Worm (Caenorhabditis elegans) whole organism, young adult: ENCODE data around the gene msp-10.

Experiments
- F10E7.11 ChIP-seq: sonication (generic microtip); optimal IDR thresholded peaks from 2 replicates; lab custom pipeline; 2017; ENCODE audit warnings: mild to moderate bottlenecking, missing genetic modification characterization, moderate library complexity, missing compliant biosample characterization
- F23B12.7 ChIP-seq: sonication (generic microtip); optimal IDR thresholded peaks from 2 replicates; lab custom pipeline; 2017; ENCODE audit warnings: missing genetic modification characterization, mild to moderate bottlenecking, missing compliant biosample characterization, antibody characterized with exemption, moderate library complexity; ENCODE audit not compliant: insufficient read depth
- F33H1.4 ChIP-seq: fragments of 200-800 bp; sonication (Bioruptor generic); IDR thresholded peaks from 2 replicates; pipeline ENCODE4 v1.3.6; 2022; ENCODE audit warnings: missing genetic modification reagents, missing genetic modification characterization, missing compliant biosample characterization
- F37B4.10 ChIP-seq: fragments of 200-800 bp; sonication (Bioruptor generic); IDR thresholded peaks from 2 replicates; pipeline ENCODE4 v1.3.6; 2022; ENCODE audit warnings: missing genetic modification characterization, missing compliant biosample characterization
- F52B5.7 ChIP-seq: sonication (generic microtip); optimal IDR thresholded peaks from 2 replicates; lab custom pipeline; 2016; ENCODE audit warnings: mild to moderate bottlenecking, missing genetic modification characterization, missing compliant biosample characterization
- F55B11.4 ChIP-seq: sonication (generic microtip); optimal IDR thresholded peaks from 2 replicates; lab custom pipeline; 2016; ENCODE audit warnings: missing compliant biosample characterization, missing genetic modification characterization, borderline replicate concordance; ENCODE audit not compliant: insufficient read depth
- F57A8.1 ChIP-seq: fragments of 200-800 bp; sonication (Bioruptor generic); optimal IDR thresholded peaks from 2 replicates; lab custom pipeline; 2018; ENCODE audit warnings: mild to moderate bottlenecking, missing genetic modification characterization, moderate library complexity, missing compliant biosample characterization
- F57C9.4 ChIP-seq: sonication (generic microtip); optimal IDR thresholded peaks from 2 replicates; lab custom pipeline; 2017; ENCODE audit warnings: mild to moderate bottlenecking, missing genetic modification characterization, missing compliant biosample characterization
- T26A5.8 ChIP-seq: sonication (generic microtip); optimal IDR thresholded peaks from 2 replicates; lab custom pipeline; 2016; ENCODE audit warnings: missing genetic modification characterization, missing compliant biosample characterization
- Y53F4B.3 ChIP-seq: fragments of 200-800 bp; sonication (Bioruptor generic); IDR thresholded peaks from 2 replicates; pipeline ENCODE4 v1.3.6; 2022; ENCODE audit warnings: missing genetic modification reagents, missing genetic modification characterization, missing compliant biosample characterization
- Y53G8AR.9 ChIP-seq: fragments of 200-800 bp; sonication (Bioruptor generic); conservative IDR thresholded peaks from 2 replicates; pipeline ENCODE4 v1.3.6; 2022; ENCODE audit warnings: missing genetic modification reagents, missing genetic modification characterization, missing compliant biosample characterization
- Y67H2A.10 ChIP-seq: fragments of 200-800 bp; sonication (Bioruptor generic); conservative IDR thresholded peaks from 2 replicates; pipeline ENCODE4 v1.3.6; 2022; ENCODE audit warnings: missing genetic modification reagents, missing genetic modification characterization, missing compliant biosample characterization
- aptf-2 ChIP-seq: fragments of 200-800 bp; sonication (Bioruptor generic); conservative IDR thresholded peaks from 2 replicates; pipeline ENCODE4 v1.3.6; 2022; ENCODE audit warnings: missing genetic modification reagents, missing genetic modification characterization, missing compliant biosample characterization
- athp-1 ChIP-seq: sonication (generic microtip); optimal IDR thresholded peaks from 2 replicates; lab custom pipeline; 2017; ENCODE audit warnings: mild to moderate bottlenecking, missing genetic modification characterization, missing compliant biosample characterization
- bed-1 ChIP-seq: fragments of 200-800 bp; sonication (Bioruptor generic); IDR thresholded peaks from 2 replicates; pipeline ENCODE4 v1.3.6; 2022; ENCODE audit warnings: missing genetic modification reagents, missing genetic modification characterization, missing compliant biosample characterization
- bed-2 ChIP-seq: fragments of 200-800 bp; sonication (Bioruptor generic); IDR thresholded peaks from 2 replicates; pipeline ENCODE4 v1.3.6; 2022; ENCODE audit warnings: missing genetic modification reagents, missing genetic modification characterization, missing compliant biosample characterization
- ceh-58 ChIP-seq: fragments of 200-800 bp; sonication (Bioruptor generic); IDR thresholded peaks from 2 replicates; pipeline ENCODE4 v1.3.6; 2022; ENCODE audit warnings: missing genetic modification characterization, missing compliant biosample characterization
- chd-7 ChIP-seq: sonication (generic microtip); optimal IDR thresholded peaks from 2 replicates; lab custom pipeline; 2016; ENCODE audit warnings: mild to moderate bottlenecking, missing genetic modification characterization, moderate library complexity, missing compliant biosample characterization
- efl-1 ChIP-seq: fragments of 150-350 bp; optimal IDR thresholded peaks from 2 replicates; lab custom pipeline; 2014; ENCODE audit warnings: missing biosample characterization, missing genetic modification reagents, missing genetic modification characterization
- ekl-4 ChIP-seq: fragments of 200-800 bp; sonication (Bioruptor generic); IDR thresholded peaks from 2 replicates; pipeline ENCODE4 v1.3.6; 2022; ENCODE audit warnings: missing genetic modification reagents, missing genetic modification characterization, missing compliant biosample characterization
- ets-4 ChIP-seq: fragments of 200-800 bp; sonication (Bioruptor generic); optimal IDR thresholded peaks from 2 replicates; lab custom pipeline; 2018; ENCODE audit warnings: mild to moderate bottlenecking, missing genetic modification characterization, missing compliant biosample characterization
- him-1 ChIP-seq: sonication (generic microtip); optimal IDR thresholded peaks from 2 replicates; lab custom pipeline; 2016; ENCODE audit warnings: missing genotype, missing genetic modification reagents, missing genetic modification characterization, missing compliant biosample characterization
- hlh-12 ChIP-seq: sonication (generic microtip); optimal IDR thresholded peaks from 2 replicates; lab custom pipeline; 2016; ENCODE audit warnings: missing genetic modification characterization, missing compliant biosample characterization
- hmg-1.2 ChIP-seq: fragments of 200-800 bp; sonication (Bioruptor generic); IDR thresholded peaks from 2 replicates; pipeline ENCODE4 v1.3.6; 2022; ENCODE audit warnings: missing genetic modification reagents, missing genetic modification characterization, missing compliant biosample characterization
- let-607 ChIP-seq, 2 experiments: fragments of 200-800 bp in 1 of 2; sonication (Bioruptor generic) in 1 of 2; sonication (generic microtip) in 1 of 2; optimal IDR thresholded peaks; 2 replicates each; lab custom pipeline; 2016 to 2018; ENCODE audit warnings: mild to moderate bottlenecking in 2 of 2, missing compliant biosample characterization in 2 of 2, missing genetic modification characterization in 2 of 2, moderate library complexity in 2 of 2, missing genotype in 1 of 2
- lin-35 ChIP-seq, 3 experiments: fragments of 150-350 bp in 2 of 3; sonication (generic microtip) in 1 of 3; optimal IDR thresholded peaks; 2 replicates each; lab custom pipeline; 2014 to 2018; ENCODE audit warnings: missing biosample characterization in 3 of 3, missing genetic modification characterization in 3 of 3, missing genetic modification reagents in 3 of 3
- lin-40 ChIP-seq: sonication (generic microtip); optimal IDR thresholded peaks from 2 replicates; lab custom pipeline; 2016; ENCODE audit warnings: missing genetic modification characterization, mild to moderate bottlenecking, missing compliant biosample characterization, missing genotype, missing genetic modification reagents
- lin-54 ChIP-seq: fragments of 200-800 bp; sonication (Bioruptor generic); optimal IDR thresholded peaks from 2 replicates; lab custom pipeline; 2018; ENCODE audit warnings: mild to moderate bottlenecking, missing genetic modification characterization, missing compliant biosample characterization
- lir-1 ChIP-seq: fragments of 200-800 bp; sonication (Bioruptor generic); conservative IDR thresholded peaks from 2 replicates; pipeline ENCODE4 v1.3.6; 2022; ENCODE audit warnings: missing genetic modification reagents, missing genetic modification characterization, missing compliant biosample characterization
- lsl-1 ChIP-seq: fragments of 200-800 bp; sonication (Bioruptor generic); optimal IDR thresholded peaks from 2 replicates; lab custom pipeline; 2018; ENCODE audit warnings: mild to moderate bottlenecking, missing genetic modification characterization, moderate library complexity, missing compliant biosample characterization
- lsy-27 ChIP-seq: sonication (generic microtip); optimal IDR thresholded peaks from 2 replicates; lab custom pipeline; 2017; ENCODE audit warnings: missing genetic modification characterization, mild to moderate bottlenecking, missing compliant biosample characterization, antibody characterized with exemption, missing genotype, borderline replicate concordance; ENCODE audit not compliant: insufficient read depth
- madf-8 ChIP-seq: fragments of 200-800 bp; sonication (Bioruptor generic); conservative IDR thresholded peaks from 2 replicates; pipeline ENCODE4 v1.3.6; 2022; ENCODE audit warnings: missing genetic modification reagents, missing genetic modification characterization, missing compliant biosample characterization
- mxl-1 ChIP-seq: sonication (generic microtip); optimal IDR thresholded peaks from 2 replicates; lab custom pipeline; 2016; ENCODE audit warnings: missing genetic modification characterization, missing compliant biosample characterization
- nfya-1 ChIP-seq: sonication (generic microtip); optimal IDR thresholded peaks from 2 replicates; lab custom pipeline; 2017; ENCODE audit warnings: antibody characterized with exemption, missing compliant biosample characterization, missing genetic modification characterization, borderline replicate concordance; ENCODE audit not compliant: insufficient read depth
- nfya-2 ChIP-seq: fragments of 200-800 bp; sonication (Bioruptor generic); IDR thresholded peaks from 2 replicates; pipeline ENCODE4 v1.3.6; 2022; ENCODE audit warnings: missing genetic modification reagents, missing genetic modification characterization, missing compliant biosample characterization
- nhr-179 ChIP-seq: sonication (generic microtip); optimal IDR thresholded peaks from 2 replicates; lab custom pipeline; 2016; ENCODE audit warnings: mild to moderate bottlenecking, missing genetic modification characterization, missing compliant biosample characterization
- nhr-27 ChIP-seq: fragments of 200-800 bp; sonication (Bioruptor generic); optimal IDR thresholded peaks from 2 replicates; lab custom pipeline; 2018; ENCODE audit warnings: mild to moderate bottlenecking, missing genetic modification characterization, moderate library complexity, missing compliant biosample characterization
- pbrm-1 ChIP-seq: fragments of 200-800 bp; sonication (Bioruptor generic); IDR thresholded peaks from 2 replicates; pipeline ENCODE4 v1.3.6; 2022; ENCODE audit warnings: missing genetic modification reagents, missing genetic modification characterization, missing compliant biosample characterization
- pha-4 ChIP-seq: fragments of 150-350 bp; sonication (generic microtip); optimal IDR thresholded peaks from 2 replicates; lab custom pipeline; 2014; ENCODE audit warnings: missing biosample characterization, missing genetic modification reagents, missing genetic modification characterization
- rec-8 ChIP-seq, 2 experiments: sonication (generic microtip); optimal IDR thresholded peaks; 2 replicates each; lab custom pipeline; 2016; ENCODE audit warnings: mild to moderate bottlenecking in 2 of 2, missing genetic modification characterization in 2 of 2, missing genetic modification reagents in 2 of 2, missing genotype in 2 of 2, missing biosample characterization in 1 of 2, missing compliant biosample characterization in 1 of 2, moderate library complexity in 1 of 2
- sea-2 ChIP-seq: fragments of 200-800 bp; sonication (Bioruptor generic); IDR thresholded peaks from 2 replicates; pipeline ENCODE4 v1.3.6; 2022; ENCODE audit warnings: missing genetic modification characterization, missing compliant biosample characterization
- snpc-1.1 ChIP-seq: sonication (generic microtip); optimal IDR thresholded peaks from 2 replicates; lab custom pipeline; 2017; ENCODE audit warnings: missing genetic modification characterization, mild to moderate bottlenecking, missing compliant biosample characterization, antibody characterized with exemption, moderate library complexity, missing genotype, missing genetic modification reagents; ENCODE audit not compliant: insufficient read depth
- snpc-3.4 ChIP-seq: sonication (generic microtip); optimal IDR thresholded peaks from 2 replicates; lab custom pipeline; 2017; ENCODE audit warnings: missing genetic modification characterization, mild to moderate bottlenecking, missing compliant biosample characterization, antibody characterized with exemption, moderate library complexity, missing genotype, missing genetic modification reagents
- zfh-2 ChIP-seq: fragments of 200-800 bp; sonication (Bioruptor generic); conservative IDR thresholded peaks from 2 replicates; pipeline ENCODE4 v1.3.6; 2022; ENCODE audit warnings: missing genetic modification reagents, missing genetic modification characterization, missing compliant biosample characterization
- ztf-18 ChIP-seq: sonication (generic microtip); optimal IDR thresholded peaks from 2 replicates; lab custom pipeline; 2016; ENCODE audit warnings: missing genotype, mild to moderate bottlenecking, missing genetic modification characterization, missing compliant biosample characterization
- ztf-22 ChIP-seq: fragments of 200-800 bp; sonication (Bioruptor generic); optimal IDR thresholded peaks from 2 replicates; lab custom pipeline; 2018; ENCODE audit warnings: mild to moderate bottlenecking, missing genetic modification characterization, moderate library complexity, missing compliant biosample characterization
- ztf-25 ChIP-seq: fragments of 200-800 bp; sonication (Bioruptor generic); IDR thresholded peaks from 2 replicates; pipeline ENCODE4 v1.3.6; 2022; ENCODE audit warnings: missing genetic modification reagents, missing genetic modification characterization, missing compliant biosample characterization

The msp-10 gene

ce11 chrIV:9825196-9825744 lies 12.2 kb upstream of the msp-10 start, which contains the start of gene mtr-4:
Gene mtr-4, plus strand, starts transcription at chrIV:9825694.
- TF ChIP-seq ztf-25 (GFP tag; lab: Robert Waterston, UW) (no peak), nhr-27 (no peak), F57A8.1 (GFP tag; lab: Kevin White, UChicago) (no peak), snpc-1.1 (no peak), chd-7 (tag; lab: Kevin White, UChicago) (no peak), lin-35 (GFP tag; optimal IDR thresholded peaks at IDR 0.05; lab: Kevin White, UChicago) (no peak), F57C9.4 (tag; lab: Kevin White, UChicago) (no peak), athp-1 (tag; lab: Kevin White, UChicago) (peak; percentile 34), let-607 (tag; optimal IDR thresholded peaks at IDR 0.05; lab: Kevin White, UChicago) (no peak), aptf-2 (no peak), F52B5.7 (tag; lab: Kevin White, UChicago) (no peak), pbrm-1 (GFP tag; lab: Robert Waterston, UW) (peak; percentile 53; the same call in 1 of the 2 replicates), hlh-12 (no peak), madf-8 (GFP tag; lab: Robert Waterston, UW) (peak; percentile 90), T26A5.8 (tag; lab: Kevin White, UChicago) (no peak), mxl-1 (tag; lab: Kevin White, UChicago) (no peak), lsl-1 (GFP tag; lab: Kevin White, UChicago) (peak; percentile 98), lin-54 (peak; percentile 62), hmg-1.2 (GFP tag; lab: Robert Waterston, UW) (peak; percentile 51), bed-1 (GFP tag; lab: Robert Waterston, UW) (no peak), sea-2 (GFP tag; lab: Robert Waterston, UW) (no peak), lir-1 (GFP tag; lab: Robert Waterston, UW) (no peak), ets-4 (no peak), F23B12.7 (tag; lab: Kevin White, UChicago) (no peak), rec-8 (tag; optimal IDR thresholded peaks at IDR 0.05; lab: Kevin White, UChicago) (no peak), lsy-27 (tag; lab: Kevin White, UChicago) (no peak), F37B4.10 (GFP tag; lab: Robert Waterston, UW) (no peak), F55B11.4 (tag; lab: Kevin White, UChicago) (no peak), him-1 (tag; lab: Kevin White, UChicago) (no peak), nfya-1 (tag; lab: Kevin White, UChicago) (no peak), snpc-3.4 (tag; lab: Kevin White, UChicago) (peak; percentile 27), Y53G8AR.9 (GFP tag; lab: Robert Waterston, UW) (no peak), F10E7.11 (tag; lab: Kevin White, UChicago) (no peak), Y67H2A.10 (GFP tag; lab: Robert Waterston, UW) (no peak), F33H1.4 (peak; percentile 96), ekl-4 (GFP tag; lab: Robert Waterston, UW) (peak; percentile 43; the same call in 1 of the 2 replicates), zfh-2 (GFP tag; lab: Robert Waterston, UW) (no peak), nhr-179 (tag; lab: Kevin White, UChicago) (no peak), ceh-58 (no peak), ztf-18 (tag; lab: Kevin White, UChicago) (no peak), efl-1 (GFP tag; lab: Kevin White, UChicago) (peak; percentile 74), nfya-2 (no peak), bed-2 (GFP tag; lab: Robert Waterston, UW) (no peak), lin-40 (tag; lab: Kevin White, UChicago) (no peak), Y53F4B.3 (GFP tag; lab: Robert Waterston, UW) (no peak), ztf-22 (GFP tag; lab: Kevin White, UChicago) (no peak), pha-4 (tag; lab: Kevin White, UChicago) (no peak)
